Worm (Caenorhabditis elegans): Measurements from ENCODE around the gene Y11D7A.10.
A peak's percentile ranks its signal among the peaks of the same experiment; 100 is the strongest.

The Y11D7A.10 gene

DNA sequence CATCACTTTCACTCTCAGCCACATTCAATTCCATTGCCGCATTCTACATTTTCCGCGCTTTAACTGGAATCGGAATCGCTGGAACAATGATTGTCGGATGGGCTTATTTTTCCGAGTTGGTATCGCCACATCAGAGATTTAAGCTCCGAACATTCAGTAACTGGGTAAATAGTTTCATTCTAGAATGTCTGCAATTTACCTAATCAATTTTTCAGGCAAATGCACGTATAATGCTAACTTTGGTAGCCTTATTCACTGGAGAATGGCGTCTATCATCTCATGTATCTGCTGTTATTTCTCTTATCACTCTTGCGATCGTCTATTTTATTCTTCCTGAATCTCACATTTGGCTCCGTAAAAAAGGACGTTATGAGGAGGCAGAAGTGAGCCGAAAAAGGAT lies 41.2 kb downstream of the Y11D7A.10 start:
- TF ChIP-seq lin-39 (tag; optimal IDR thresholded peaks at IDR 0.05) (no peak), ZK546.5 (tag; optimal IDR thresholded peaks at IDR 0.05) (no peak), ztf-7 (tag; optimal IDR thresholded peaks at IDR 0.05) (no peak), pqm-1 (tag; optimal IDR thresholded peaks at IDR 0.05) (no peak), daf-16 (GFP tag; optimal IDR thresholded peaks at IDR 0.05) (no peak), daf-16 (tag; optimal IDR thresholded peaks at IDR 0.05) (no peak), unc-62 (GFP tag; optimal IDR thresholded peaks at IDR 0.05 in 1 of 2) (peak in 1 of 2 experiments; percentile 78), unc-62 (tag; optimal IDR thresholded peaks at IDR 0.05) (no peak), hlh-30 (tag; optimal IDR thresholded peaks at IDR 0.05; ENCODE audit: insufficient read depth) (no peak)

ce11 chrIV:9217426-9217825 lies 42.1 kb downstream of the Y11D7A.10 start, which contains the start of gene C46C2.2:
C46C2.2 (plus strand) TSS chrIV:9217726.
- TF ChIP-seq zip-11 (GFP tag; IDR thresholded peaks at IDR 0.05) (no peak), skn-1 (tag; optimal IDR thresholded peaks at IDR 0.05) (no peak), vab-7 (GFP tag; IDR thresholded peaks at IDR 0.05) (no peak), mep-1 (tag; optimal IDR thresholded peaks at IDR 0.05) (no peak), rbr-2 (tag; optimal IDR thresholded peaks at IDR 0.05) (no peak), nhr-77 (tag; optimal IDR thresholded peaks at IDR 0.05) (no peak), duxl-1 (tag; optimal IDR thresholded peaks at IDR 0.05; ENCODE audit: poor library complexity) (no peak), lsy-2 (tag; optimal IDR thresholded peaks at IDR 0.05) (no peak), spr-1 (tag; optimal IDR thresholded peaks at IDR 0.05) (no peak), attf-4 (tag; optimal IDR thresholded peaks at IDR 0.05) (no peak), lin-13 (GFP tag; optimal IDR thresholded peaks at IDR 0.05) (no peak), sdz-12 (GFP tag; optimal IDR thresholded peaks at IDR 0.05) (no peak), nhr-42 (GFP tag; IDR thresholded peaks at IDR 0.05) (no peak), pha-4 (GFP tag; IDR thresholded peaks at IDR 0.05) (no peak), pha-4 (tag; optimal IDR thresholded peaks at IDR 0.05) (no peak), dmd-6 (GFP tag; IDR thresholded peaks at IDR 0.05) (no peak), spr-3 (GFP tag; optimal IDR thresholded peaks at IDR 0.05) (no peak), ceh-20 (GFP tag; IDR thresholded peaks at IDR 0.05) (no peak), zag-1 (tag; optimal IDR thresholded peaks at IDR 0.05) (no peak), lin-1 (GFP tag; IDR thresholded peaks at IDR 0.05) (no peak)

ce11 chrIV:9216956-9217355 lies 42.6 kb downstream of the Y11D7A.10 start:
- TF ChIP-seq Y75B8A.6 (GFP tag; IDR thresholded peaks at IDR 0.05): no peak
- TF ChIP-seq pqm-1 (tag; optimal IDR thresholded peaks at IDR 0.05): peak; percentile 67
- no peak for TF ChIP-seq daf-16 (GFP tag; optimal IDR thresholded peaks at IDR 0.05)
- TF ChIP-seq daf-16 (tag; optimal IDR thresholded peaks at IDR 0.05): peak; percentile 26
- TF ChIP-seq madf-9 (GFP tag; conservative IDR thresholded peaks at IDR 0.05): no peak
- TF ChIP-seq daf-8 (GFP tag; IDR thresholded peaks at IDR 0.05): no peak
- TF ChIP-seq set-16 (GFP tag; IDR thresholded peaks at IDR 0.05): no peak
- no peak for TF ChIP-seq mep-1 (tag; optimal IDR thresholded peaks at IDR 0.05)
- no peak for TF ChIP-seq nhr-77 (tag; optimal IDR thresholded peaks at IDR 0.05)
- TF ChIP-seq F37D6.2 (tag; optimal IDR thresholded peaks at IDR 0.05): no peak
- TF ChIP-seq unc-62 (GFP tag; optimal IDR thresholded peaks at IDR 0.05 in 1 of 2): peak in 1 of 2 experiments; percentile 45
- TF ChIP-seq unc-62 (tag; optimal IDR thresholded peaks at IDR 0.05): no peak
- TF ChIP-seq unc-130 (GFP tag; optimal IDR thresholded peaks at IDR 0.05): no peak
- no peak for TF ChIP-seq lin-1 (GFP tag; IDR thresholded peaks at IDR 0.05)
- TF ChIP-seq fkh-10 (GFP tag; optimal IDR thresholded peaks at IDR 0.05): no peak
- no peak for TF ChIP-seq F44E2.7 (GFP tag; IDR thresholded peaks at IDR 0.05)
- no peak for TF ChIP-seq egl-27 (tag; optimal IDR thresholded peaks at IDR 0.05)
- no peak for TF ChIP-seq nhr-10 (tag; optimal IDR thresholded peaks at IDR 0.05)
- TF ChIP-seq ztf-11 (tag; optimal IDR thresholded peaks at IDR 0.05): no peak
- TF ChIP-seq pha-4 (GFP tag; IDR thresholded peaks at IDR 0.05): no peak
- TF ChIP-seq pha-4 (tag; optimal IDR thresholded peaks at IDR 0.05): no peak
- no peak for TF ChIP-seq daf-19 (GFP tag; conservative IDR thresholded peaks at IDR 0.05)
- no peak for TF ChIP-seq dmd-8 (GFP tag; IDR thresholded peaks at IDR 0.05)
- TF ChIP-seq ZK337.2 (GFP tag; IDR thresholded peaks at IDR 0.05): no peak
- TF ChIP-seq mxl-3 (GFP tag; optimal IDR thresholded peaks at IDR 0.05): peak; percentile 15
- TF ChIP-seq dmd-6 (GFP tag; IDR thresholded peaks at IDR 0.05): peak; percentile 57; the same call in 1 of the 2 replicates
- no peak for TF ChIP-seq sdz-12 (GFP tag; optimal IDR thresholded peaks at IDR 0.05)
- TF ChIP-seq dmd-9 (GFP tag; IDR thresholded peaks at IDR 0.05): no peak
- TF ChIP-seq lim-7 (GFP tag; IDR thresholded peaks at IDR 0.05): no peak
- TF ChIP-seq zfp-2 (tag; optimal IDR thresholded peaks at IDR 0.05): no peak
- TF ChIP-seq hmg-1.1 (GFP tag; IDR thresholded peaks at IDR 0.05): no peak
- peak; percentile 49 for TF ChIP-seq nhr-28 (tag; optimal IDR thresholded peaks at IDR 0.05)
